Worm (Caenorhabditis elegans) whole organism, young adult: Measurements from ENCODE around the gene atic-1.

Experiments used
- him-1 ChIP-seq: sonication (generic microtip); optimal IDR thresholded peaks from 2 replicates; lab custom pipeline; 2016; ENCODE audit warnings: missing genotype, missing genetic modification reagents, missing genetic modification characterization, missing compliant biosample characterization
- madf-3 ChIP-seq: fragments of 200-800 bp; sonication (Bioruptor generic); IDR thresholded peaks from 2 replicates; pipeline ENCODE4 v1.3.6; 2022; ENCODE audit warnings: missing genetic modification reagents, missing genetic modification characterization, missing compliant biosample characterization

- TF ChIP-seq him-1 = no peak
- 0 out of 2 replicates have a peak, but pooled peaks have one; percentile 3 for TF ChIP-seq madf-3
These were observed 33.2 kb downstream of the atic-1 start, which contains the start of gene C49H3.4 for ce11 chrIV:7914991-7915390.
